Fruit fly (Drosophila melanogaster) whole organism, embryonic: Measurements from ENCODE around the gene CG31897.

Experiments used
- Adf1 ChIP-seq: fragments of 200-800 bp; sonication (Bioruptor generic); IDR thresholded peaks from 2 replicates; pipeline ENCODE4 v1.3.6; 2022; ENCODE audit warnings: missing biosample characterization, missing genetic modification characterization
- Atf-2 ChIP-seq: fragments of 200-800 bp; sonication (Bioruptor generic); optimal IDR thresholded peaks from 2 replicates; lab custom pipeline; 2016; ENCODE audit warnings: missing biosample characterization, missing genetic modification characterization
- CG10267 ChIP-seq: fragments of 200-800 bp; sonication (Bioruptor generic); optimal IDR thresholded peaks from 2 replicates; lab custom pipeline; 2018; ENCODE audit warnings: missing biosample characterization, mild to moderate bottlenecking, missing genetic modification characterization, moderate library complexity
- CG10274 ChIP-seq: fragments of 200-800 bp; sonication (Bioruptor generic); optimal IDR thresholded peaks from 3 replicates; lab custom pipeline; 2017; ENCODE audit warnings: missing biosample characterization, mild to moderate bottlenecking, missing genetic modification characterization
- CG11695 ChIP-seq: fragments of 200-800 bp; sonication (Bioruptor generic); IDR thresholded peaks from 3 replicates; pipeline ENCODE4 v1.3.6; 2022; ENCODE audit warnings: missing biosample characterization, missing genetic modification characterization
- CG13775 ChIP-seq: fragments of 200-800 bp; sonication (Bioruptor generic); optimal IDR thresholded peaks from 3 replicates; lab custom pipeline; 2017; ENCODE audit warnings: missing biosample characterization, mild to moderate bottlenecking, missing genetic modification characterization
- CG15269 ChIP-seq: fragments of 200-800 bp; sonication (Bioruptor generic); optimal IDR thresholded peaks from 2 replicates; lab custom pipeline; 2018; ENCODE audit warnings: missing biosample characterization, mild to moderate bottlenecking, missing genetic modification characterization, moderate library complexity
- CG15479 ChIP-seq: fragments of 200-800 bp; sonication (Bioruptor generic); optimal IDR thresholded peaks from 3 replicates; lab custom pipeline; 2019; ENCODE audit warnings: missing biosample characterization, mild to moderate bottlenecking, missing genetic modification characterization, moderate library complexity
- CG1647 ChIP-seq: fragments of 200-800 bp; sonication (Bioruptor generic); optimal IDR thresholded peaks from 3 replicates; lab custom pipeline; 2016; ENCODE audit warnings: missing biosample characterization, missing genetic modification characterization
- CG2199 ChIP-seq: fragments of 200-800 bp; sonication (Bioruptor generic); IDR thresholded peaks from 3 replicates; pipeline ENCODE4 v1.3.6; 2022; ENCODE audit warnings: missing biosample characterization, missing genetic modification characterization
- CG32532 ChIP-seq: fragments of 200-800 bp; sonication (Bioruptor generic); IDR thresholded peaks from 2 replicates; pipeline ENCODE4 v1.3.6; 2022; ENCODE audit warnings: missing biosample characterization, missing genetic modification characterization
- CG33213 ChIP-seq: fragments of 200-800 bp; sonication (Bioruptor generic); optimal IDR thresholded peaks from 3 replicates; lab custom pipeline; 2016; ENCODE audit warnings: missing biosample characterization, missing genetic modification characterization
- CG34376 ChIP-seq: fragments of 200-800 bp; sonication (Bioruptor generic); optimal IDR thresholded peaks from 2 replicates; lab custom pipeline; 2018; ENCODE audit warnings: missing biosample characterization, mild to moderate bottlenecking, missing genetic modification characterization
- CG34422 ChIP-seq: fragments of 200-800 bp; sonication (Bioruptor generic); IDR thresholded peaks from 3 replicates; pipeline ENCODE4 v1.3.6; 2022; ENCODE audit warnings: missing biosample characterization, missing genetic modification characterization
- CG4282 ChIP-seq: fragments of 200-800 bp; sonication (Bioruptor generic); optimal IDR thresholded peaks from 2 replicates; lab custom pipeline; 2016; ENCODE audit warnings: missing biosample characterization, missing genetic modification characterization
- CG5180 ChIP-seq: fragments of 200-800 bp; sonication (Bioruptor generic); optimal IDR thresholded peaks from 3 replicates; lab custom pipeline; 2017; ENCODE audit warnings: missing biosample characterization, missing genetic modification characterization, mild to moderate bottlenecking, moderate library complexity, missing genetic modification reagents
- CG6654 ChIP-seq: fragments of 200-800 bp; sonication (Bioruptor generic); optimal IDR thresholded peaks from 2 replicates; lab custom pipeline; 2017; ENCODE audit warnings: missing biosample characterization, mild to moderate bottlenecking, missing genetic modification characterization
- CG9437 ChIP-seq: fragments of 200-800 bp; sonication (Bioruptor generic); optimal IDR thresholded peaks from 2 replicates; lab custom pipeline; 2018; ENCODE audit warnings: missing biosample characterization, mild to moderate bottlenecking, missing genetic modification characterization
- D19A ChIP-seq: fragments of 200-800 bp; optimal IDR thresholded peaks from 3 replicates; lab custom pipeline; 2019; ENCODE audit warnings: missing biosample characterization, mild to moderate bottlenecking, missing genetic modification characterization, moderate library complexity
- D19B ChIP-seq: fragments of 200-800 bp; sonication (Bioruptor generic); optimal IDR thresholded peaks from 2 replicates; lab custom pipeline; 2017; ENCODE audit warnings: missing biosample characterization, mild to moderate bottlenecking, missing genetic modification characterization
- Deaf1 ChIP-seq: fragments of 200-800 bp; optimal IDR thresholded peaks from 3 replicates; lab custom pipeline; 2019; ENCODE audit warnings: missing biosample characterization, mild to moderate bottlenecking, missing genetic modification characterization, moderate library complexity
- Dp ChIP-seq: fragments of 200-800 bp; sonication (Bioruptor generic); optimal IDR thresholded peaks from 2 replicates; lab custom pipeline; 2018; ENCODE audit warnings: missing biosample characterization, mild to moderate bottlenecking, missing genetic modification characterization, moderate library complexity
- GATAe ChIP-seq: fragments of 200-800 bp; sonication (Bioruptor generic); conservative IDR thresholded peaks from 2 replicates; pipeline ENCODE4 v1.3.6; 2022; ENCODE audit warnings: missing biosample characterization, missing genetic modification characterization
- HLH3B ChIP-seq: fragments of 200-800 bp; sonication (Bioruptor generic); IDR thresholded peaks from 2 replicates; pipeline ENCODE4 v1.3.6; 2022; ENCODE audit warnings: missing biosample characterization, missing genetic modification characterization
- Hey ChIP-seq: fragments of 200-800 bp; sonication (Bioruptor generic); optimal IDR thresholded peaks from 3 replicates; lab custom pipeline; 2018; ENCODE audit warnings: missing biosample characterization, mild to moderate bottlenecking, missing genetic modification characterization
- Hsf ChIP-seq: fragments of 200-800 bp; sonication (Bioruptor generic); optimal IDR thresholded peaks from 3 replicates; lab custom pipeline; 2016; ENCODE audit warnings: missing biosample characterization, missing genetic modification characterization
- NFAT ChIP-seq: fragments of 200-800 bp; sonication (Bioruptor generic); IDR thresholded peaks from 2 replicates; pipeline ENCODE4 v1.3.6; 2022; ENCODE audit warnings: missing biosample characterization, missing genetic modification characterization
- Nf-YC ChIP-seq: fragments of 200-800 bp; optimal IDR thresholded peaks from 3 replicates; lab custom pipeline; 2019; ENCODE audit warnings: missing biosample characterization, mild to moderate bottlenecking, missing genetic modification characterization, moderate library complexity
- Pdp1 ChIP-seq, 2 experiments: fragments of 200-800 bp; sonication (Bioruptor generic); optimal IDR thresholded peaks; 3 replicates each; lab custom pipeline; 2016; ENCODE audit warnings: missing biosample characterization in 2 of 2, missing genetic modification characterization in 2 of 2, mild to moderate bottlenecking in 1 of 2, moderate library complexity in 1 of 2
- Rfx ChIP-seq: fragments of 200-800 bp; sonication (Bioruptor generic); IDR thresholded peaks from 2 replicates; pipeline ENCODE4 v1.3.6; 2022; ENCODE audit warnings: missing biosample characterization, missing genetic modification characterization
- Xrp1 ChIP-seq: fragments of 200-800 bp; sonication (Bioruptor generic); IDR thresholded peaks from 2 replicates; pipeline ENCODE4 v1.3.6; 2022; ENCODE audit warnings: missing biosample characterization, missing genetic modification characterization
- aop ChIP-seq: fragments of 200-800 bp; sonication (Bioruptor generic); IDR thresholded peaks from 2 replicates; pipeline ENCODE4 v1.3.6; 2022; ENCODE audit warnings: missing biosample characterization, missing genetic modification characterization
- bigmax ChIP-seq: fragments of 200-800 bp; sonication (Bioruptor generic); optimal IDR thresholded peaks from 2 replicates; lab custom pipeline; 2018; ENCODE audit warnings: missing biosample characterization, mild to moderate bottlenecking, missing genetic modification characterization
- bsh ChIP-seq, 2 experiments: fragments of 200-800 bp; sonication (Bioruptor generic); optimal IDR thresholded peaks; 2 replicates each; lab custom pipeline; 2017 to 2018; ENCODE audit warnings: mild to moderate bottlenecking in 2 of 2, missing biosample characterization in 2 of 2, missing genetic modification characterization in 2 of 2, moderate library complexity in 1 of 2
- emc ChIP-seq: fragments of 200-800 bp; sonication (Bioruptor generic); optimal IDR thresholded peaks from 2 replicates; lab custom pipeline; 2016; ENCODE audit warnings: missing biosample characterization, missing genetic modification characterization
- hkb ChIP-seq, 2 experiments: fragments of 200-800 bp in 1 of 2; fragments of >200 bp in 1 of 2; sonication (Bioruptor generic) in 1 of 2; IDR thresholded peaks in 1 of 2; optimal IDR thresholded peaks in 1 of 2; 2 replicates each; pipeline versions ENCODE4 v1.3.6 to Lab custom; 2017 to 2022; ENCODE audit warnings: missing biosample characterization in 1 of 2, missing genetic modification characterization in 1 of 2
- hth ChIP-seq: fragments of >200 bp; optimal IDR thresholded peaks from 2 replicates; lab custom pipeline; 2017; ENCODE audit warnings: inconsistent platforms
- inv ChIP-seq: fragments of 200-800 bp; sonication (Bioruptor generic); IDR thresholded peaks from 2 replicates; pipeline ENCODE4 v1.3.6; 2022; ENCODE audit warnings: missing biosample characterization, missing genetic modification characterization; ENCODE audit not compliant: partially characterized antibody
- lmd ChIP-seq: fragments of 200-800 bp; sonication (Bioruptor generic); IDR thresholded peaks from 2 replicates; pipeline ENCODE4 v1.3.6; 2022; ENCODE audit warnings: missing biosample characterization, missing genetic modification characterization
- mld ChIP-seq: fragments of 200-800 bp; sonication (Bioruptor generic); IDR thresholded peaks from 3 replicates; pipeline ENCODE4 v1.3.6; 2022; ENCODE audit warnings: missing biosample characterization, missing genetic modification characterization; ENCODE audit not compliant: partially characterized antibody
- otp ChIP-seq: fragments of 200-800 bp; sonication (Bioruptor generic); IDR thresholded peaks from 3 replicates; pipeline ENCODE4, ENCODE4 v1.3.6; 2022; ENCODE audit warnings: missing biosample characterization, missing genetic modification characterization
- run ChIP-seq: fragments of 200-800 bp; sonication (Bioruptor generic); optimal IDR thresholded peaks from 3 replicates; lab custom pipeline; 2018; ENCODE audit warnings: missing biosample characterization, mild to moderate bottlenecking, missing genetic modification characterization
- salm ChIP-seq: fragments of 200-800 bp; sonication (Bioruptor generic); optimal IDR thresholded peaks from 2 replicates; lab custom pipeline; 2018; ENCODE audit warnings: missing biosample characterization, mild to moderate bottlenecking, missing genetic modification characterization
- scrt ChIP-seq: fragments of 200-800 bp; sonication (Bioruptor generic); optimal IDR thresholded peaks from 2 replicates; lab custom pipeline; 2018; ENCODE audit warnings: missing biosample characterization, mild to moderate bottlenecking, missing genetic modification characterization, moderate library complexity
- shn ChIP-seq: fragments of 200-800 bp; sonication (Bioruptor generic); optimal IDR thresholded peaks from 3 replicates; lab custom pipeline; 2016; ENCODE audit warnings: missing biosample characterization, missing genetic modification characterization
- sima ChIP-seq: fragments of 200-800 bp; sonication (Bioruptor generic); optimal IDR thresholded peaks from 2 replicates; lab custom pipeline; 2016; ENCODE audit warnings: missing biosample characterization, missing genetic modification characterization
- trem ChIP-seq: fragments of 200-800 bp; optimal IDR thresholded peaks from 3 replicates; lab custom pipeline; 2019; ENCODE audit warnings: missing biosample characterization, mild to moderate bottlenecking, missing genetic modification characterization, moderate library complexity
- usp ChIP-seq: fragments of >200 bp; optimal IDR thresholded peaks from 2 replicates; lab custom pipeline; 2017; ENCODE audit warnings: missing biosample characterization, missing genetic modification characterization

Gene CG31897

dm6 chr2L:8403286-8404270 lies 38.7 kb upstream of the CG31897 start, which contains the start of gene emb (continued):
- TF ChIP-seq CG4282 (GFP tag; lab: Kevin White, UChicago): no peak
- peak; percentile 19 for TF ChIP-seq D19A
- no peak for TF ChIP-seq hkb (optimal IDR thresholded peaks at IDR 0.05; lab: Kevin White, UChicago)
- no peak for TF ChIP-seq hkb (GFP tag; IDR thresholded peaks at IDR 0.05; lab: Robert Waterston, UW)
- TF ChIP-seq run: no peak
- TF ChIP-seq scrt: no peak
- TF ChIP-seq NFAT (GFP tag; lab: Robert Waterston, UW): peak; percentile 58
- peak in 1 of 2 experiments; percentile 17 for TF ChIP-seq Pdp1 (GFP tag; optimal IDR thresholded peaks at IDR 0.05; lab: Kevin White, UChicago)
- no peak for TF ChIP-seq CG15269
- no peak for TF ChIP-seq CG10274 (GFP tag; lab: Kevin White, UChicago)
- TF ChIP-seq Dp: peak; percentile 65
- TF ChIP-seq Deaf1 (tag; lab: Kevin White, UChicago): no peak
- TF ChIP-seq trem (tag; lab: Kevin White, UChicago): peak; percentile 68
- peak; percentile 39; the same call in 1 of the 2 replicates for TF ChIP-seq CG32532
- TF ChIP-seq GATAe (GFP tag; lab: Robert Waterston, UW): no peak
- TF ChIP-seq Atf-2 (GFP tag; lab: Kevin White, UChicago): peak; percentile 18
- peak; percentile 94 for TF ChIP-seq CG5180
- peak; percentile 24 for TF ChIP-seq CG34376 (GFP tag; lab: Kevin White, UChicago)
- TF ChIP-seq CG34422: peak; percentile 79; the same call in 1 of the 3 replicates
- peak; percentile 55 for TF ChIP-seq CG13775
- peak; percentile 99 for TF ChIP-seq mld
- TF ChIP-seq CG2199 (GFP tag; lab: Robert Waterston, UW): no peak
- peak; percentile 21; the same call in 1 of the 2 replicates for TF ChIP-seq lmd (GFP tag; lab: Robert Waterston, UW)
- no peak for TF ChIP-seq Nf-YC (tag; lab: Kevin White, UChicago)
- peak; percentile 42; the same call in 1 of the 2 replicates for TF ChIP-seq Adf1
- TF ChIP-seq bsh (GFP tag; optimal IDR thresholded peaks at IDR 0.05; lab: Kevin White, UChicago): peak; percentile 7 to 76
- peak; percentile 69 for TF ChIP-seq Rfx
- peak; percentile 49 for TF ChIP-seq CG1647
- peak; percentile 90 for TF ChIP-seq inv
- no peak for TF ChIP-seq emc (GFP tag; lab: Kevin White, UChicago)
- no peak for TF ChIP-seq bigmax (GFP tag; lab: Kevin White, UChicago)
- TF ChIP-seq CG11695 (GFP tag; lab: Robert Waterston, UW): no peak
- TF ChIP-seq CG6654 (GFP tag; lab: Kevin White, UChicago): no peak
- peak; percentile 68 for TF ChIP-seq CG9437
- TF ChIP-seq CG15479 (GFP tag; lab: Kevin White, UChicago): no peak
- peak; percentile 46 for TF ChIP-seq shn (GFP tag; lab: Kevin White, UChicago)
- 0 out of 2 replicates have a peak, but pooled peaks have one; percentile 30 for TF ChIP-seq aop (GFP tag; lab: Robert Waterston, UW)
- no peak for TF ChIP-seq usp
- 0 out of 3 replicates have a peak, but pooled peaks have one; percentile 9 for TF ChIP-seq otp
- no peak for TF ChIP-seq HLH3B (GFP tag; lab: Robert Waterston, UW)
- peak; percentile 74 for TF ChIP-seq CG10267 (tag; lab: Kevin White, UChicago)
- TF ChIP-seq Hey (tag; lab: Kevin White, UChicago): no peak
- TF ChIP-seq D19B: no peak
- TF ChIP-seq Hsf (GFP tag; lab: Kevin White, UChicago): peak; percentile 40
- peak; percentile 89 for TF ChIP-seq CG33213 (GFP tag; lab: Kevin White, UChicago)
- peak; percentile 37; the same call in 1 of the 2 replicates for TF ChIP-seq Xrp1
- TF ChIP-seq salm (tag; lab: Kevin White, UChicago): no peak
- TF ChIP-seq sima (GFP tag; lab: Kevin White, UChicago): no peak
- no peak for TF ChIP-seq hth (lab: Kevin White, UChicago)
